Fruit fly (Drosophila melanogaster) whole organism, embryonic: ENCODE measurements around the gene CG8925.
"Not testable (repeated sequence)": the region's sequence is repeated elsewhere in the genome, so short reads cannot be mapped to it uniquely, and the experiment has no call there.

Experiments used
- CG15073 ChIP-seq: fragments of 200-800 bp; sonication (Bioruptor generic); optimal IDR thresholded peaks from 2 replicates; lab custom pipeline; 2016; ENCODE audit warnings: missing biosample characterization, missing genetic modification characterization
- CG7372 ChIP-seq: fragments of 200-800 bp; sonication (Bioruptor generic); IDR thresholded peaks from 2 replicates; pipeline ENCODE4 v1.3.6; 2022; ENCODE audit warnings: missing biosample characterization, missing genetic modification characterization
- CG8478 ChIP-seq: fragments of >200 bp; optimal IDR thresholded peaks from 2 replicates; lab custom pipeline; 2018
- CHES-1-like ChIP-seq: fragments of 200-800 bp; sonication (Bioruptor generic); optimal IDR thresholded peaks from 2 replicates; lab custom pipeline; 2016; ENCODE audit warnings: missing biosample characterization, missing genetic modification characterization
- CrebB ChIP-seq: fragments of 200-800 bp; sonication (Bioruptor generic); optimal IDR thresholded peaks from 3 replicates; lab custom pipeline; 2018; ENCODE audit warnings: missing biosample characterization, mild to moderate bottlenecking, missing genetic modification characterization
- pan ChIP-seq, 4 experiments: fragments of >200 bp in 3 of 4; fragments of 200-800 bp in 1 of 4; sonication (Bioruptor generic) in 1 of 4; optimal IDR thresholded peaks in 3 of 4; IDR thresholded peaks in 1 of 4; 2 replicates each; pipeline versions ENCODE4 v1.3.6 to Lab custom; 2017 to 2022; ENCODE audit warnings: missing biosample characterization in 2 of 4, missing genetic modification characterization in 2 of 4, mixed read lengths in 1 of 4
- tgo ChIP-seq: fragments of 200-800 bp; sonication (Bioruptor generic); IDR thresholded peaks from 3 replicates; pipeline ENCODE4 v1.3.6; 2022; ENCODE audit warnings: missing biosample characterization, missing genetic modification characterization

DNA sequence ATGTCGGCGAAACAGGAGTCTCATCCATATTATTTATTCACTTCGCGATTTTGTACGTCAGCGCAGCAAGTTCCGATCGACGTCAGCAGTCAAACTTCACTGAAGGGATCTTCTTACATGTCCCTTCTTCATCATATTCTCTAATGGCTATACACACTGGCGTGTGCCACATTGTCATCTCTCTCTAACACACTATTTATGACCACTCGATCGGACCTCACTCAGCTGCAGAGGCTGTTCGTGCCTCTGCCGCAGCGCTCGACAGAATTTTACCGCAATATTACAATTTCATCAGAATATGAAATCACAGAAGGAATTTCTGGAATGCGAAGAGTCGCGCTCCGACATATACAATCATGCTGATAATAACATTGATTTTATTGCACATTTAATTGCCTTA is 17.7 kb downstream of the CG8925 start, which contains the start of gene Bin1:
- TF ChIP-seq CG7372; pan (optimal IDR thresholded peaks at IDR 0.05; lab: Kevin White, UChicago); pan (GFP tag; optimal IDR thresholded peaks at IDR 0.05 in 1 of 2, IDR thresholded peaks at IDR 0.05 in 1 of 2); CG15073 (GFP tag; lab: Kevin White, UChicago); CHES-1-like (GFP tag; lab: Kevin White, UChicago); CrebB (tag; lab: Kevin White, UChicago); tgo (GFP tag; lab: Robert Waterston, UW); CG8478 (lab: Kevin White, UChicago): not testable (repeated sequence)
